Worm (Caenorhabditis elegans) whole organism, L1 larva: ENCODE data around the gene ZK1248.19.

Experiments
- C04F5.9 ChIP-seq: sonication (generic microtip); optimal IDR thresholded peaks from 2 replicates; lab custom pipeline; 2016; ENCODE audit warnings: missing genetic modification characterization, missing compliant biosample characterization
- C16A3.4 ChIP-seq: fragments of 150-350 bp; optimal IDR thresholded peaks from 2 replicates; lab custom pipeline; 2014; ENCODE audit warnings: missing biosample characterization, missing genetic modification characterization
- C34B4.2 ChIP-seq: sonication (generic microtip); optimal IDR thresholded peaks from 2 replicates; lab custom pipeline; 2017; ENCODE audit warnings: mild to moderate bottlenecking, missing genetic modification characterization, missing compliant biosample characterization
- Y116A8C.19 ChIP-seq: sonication (generic microtip); optimal IDR thresholded peaks from 2 replicates; lab custom pipeline; 2016; ENCODE audit warnings: missing compliant biosample characterization, missing genetic modification characterization, borderline replicate concordance
- alr-1 ChIP-seq: fragments of 200-800 bp; sonication (Bioruptor generic); optimal IDR thresholded peaks from 2 replicates; lab custom pipeline; 2018; ENCODE audit warnings: borderline replicate concordance, mild to moderate bottlenecking, missing genetic modification characterization, missing compliant biosample characterization
- aly-2 ChIP-seq: fragments of 150-350 bp; optimal IDR thresholded peaks from 2 replicates; lab custom pipeline; 2014; ENCODE audit warnings: missing biosample characterization, missing genetic modification characterization
- blmp-1 ChIP-seq: fragments of 150-350 bp; optimal IDR thresholded peaks from 2 replicates; lab custom pipeline; 2014; ENCODE audit warnings: missing biosample characterization, missing genetic modification characterization
- ceh-88 ChIP-seq: fragments of 200-800 bp; sonication (Bioruptor generic); IDR thresholded peaks from 2 replicates; pipeline ENCODE4 v1.3.6; 2022; ENCODE audit warnings: missing genetic modification characterization, missing compliant biosample characterization
- ceh-90 ChIP-seq: sonication (generic microtip); optimal IDR thresholded peaks from 2 replicates; lab custom pipeline; 2016; ENCODE audit warnings: missing genetic modification characterization, missing compliant biosample characterization
- efl-1 ChIP-seq, 4 experiments: fragments of 150-350 bp; optimal IDR thresholded peaks in 3 of 4; peaks in 1 of 4; 1 replicate in 1 of 4; 2 replicates in 3 of 4; lab custom pipeline; 2014; ENCODE audit warnings: missing biosample characterization in 2 of 4, missing genetic modification characterization in 2 of 4, missing genetic modification reagents in 2 of 4
- efl-3 ChIP-seq: fragments of 200-800 bp; sonication (Bioruptor generic); optimal IDR thresholded peaks from 2 replicates; lab custom pipeline; 2018; ENCODE audit warnings: mild to moderate bottlenecking, missing genetic modification characterization, missing compliant biosample characterization
- egl-13 ChIP-seq: sonication (generic microtip); optimal IDR thresholded peaks from 2 replicates; lab custom pipeline; 2016; ENCODE audit warnings: missing genotype, missing genetic modification reagents, missing genetic modification characterization, missing compliant biosample characterization
- egl-27 ChIP-seq, 2 experiments: fragments of 150-350 bp in 1 of 2; sonication (generic microtip); optimal IDR thresholded peaks; 3 replicates each; lab custom pipeline; 2017 to 2018; ENCODE audit warnings: missing biosample characterization in 2 of 2, missing genetic modification characterization in 2 of 2, missing genetic modification reagents in 2 of 2
- fkh-10 ChIP-seq: sonication (generic microtip); optimal IDR thresholded peaks from 2 replicates; lab custom pipeline; 2017; ENCODE audit warnings: missing biosample characterization, missing genetic modification reagents, missing genetic modification characterization
- fkh-4 ChIP-seq: sonication (generic microtip); optimal IDR thresholded peaks from 2 replicates; lab custom pipeline; 2016; ENCODE audit warnings: missing compliant biosample characterization, missing genetic modification characterization, borderline replicate concordance
- fkh-8 ChIP-seq: sonication (generic microtip); optimal IDR thresholded peaks from 2 replicates; lab custom pipeline; 2016; ENCODE audit warnings: mild to moderate bottlenecking, missing genetic modification characterization, missing compliant biosample characterization
- fos-1 ChIP-seq: fragments of 150-350 bp; optimal IDR thresholded peaks from 2 replicates; lab custom pipeline; 2014; ENCODE audit warnings: missing biosample characterization, missing genetic modification characterization
- grh-1 ChIP-seq: fragments of 200-800 bp; sonication (Bioruptor generic); IDR thresholded peaks from 2 replicates; pipeline ENCODE4 v1.3.6; 2022; ENCODE audit warnings: missing genetic modification reagents, missing genetic modification characterization, missing compliant biosample characterization
- hlh-17 ChIP-seq: fragments of 200-800 bp; sonication (Bioruptor generic); optimal IDR thresholded peaks from 2 replicates; lab custom pipeline; 2018; ENCODE audit warnings: missing genetic modification characterization, mild to moderate bottlenecking, missing compliant biosample characterization, moderate library complexity, borderline replicate concordance
- hlh-4 ChIP-seq: sonication (generic microtip); optimal IDR thresholded peaks from 2 replicates; lab custom pipeline; 2016; ENCODE audit warnings: mild to moderate bottlenecking, missing genetic modification characterization, missing compliant biosample characterization
- hpl-2 ChIP-seq: fragments of 150-350 bp; optimal IDR thresholded peaks from 2 replicates; lab custom pipeline; 2014; ENCODE audit warnings: missing biosample characterization, missing genetic modification reagents, missing genetic modification characterization
- irx-1 ChIP-seq: sonication (generic microtip); optimal IDR thresholded peaks from 2 replicates; lab custom pipeline; 2016; ENCODE audit warnings: missing genetic modification characterization, missing compliant biosample characterization
- isw-1 ChIP-seq: fragments of 200-800 bp; sonication (Bioruptor generic); IDR thresholded peaks from 2 replicates; pipeline ENCODE4 v1.3.6; 2022; ENCODE audit warnings: missing genetic modification characterization, missing compliant biosample characterization
- jun-1 ChIP-seq: fragments of 150-350 bp; optimal IDR thresholded peaks from 2 replicates; lab custom pipeline; 2014; ENCODE audit warnings: missing biosample characterization, missing genetic modification reagents, missing genetic modification characterization
- lin-14 ChIP-seq: fragments of 200-800 bp; sonication (Bioruptor generic); optimal IDR thresholded peaks from 2 replicates; lab custom pipeline; 2018; ENCODE audit warnings: mild to moderate bottlenecking, missing genetic modification characterization, moderate library complexity, missing compliant biosample characterization
- lin-15B ChIP-seq: fragments of 150-350 bp; sonication (generic microtip); optimal IDR thresholded peaks from 3 replicates; lab custom pipeline; 2014; ENCODE audit warnings: missing biosample characterization, missing genetic modification characterization
- lin-39 ChIP-seq: fragments of 150-350 bp; optimal IDR thresholded peaks from 2 replicates; lab custom pipeline; 2014; ENCODE audit warnings: missing biosample characterization, missing genetic modification reagents, missing genetic modification characterization
- lir-3 ChIP-seq: sonication (generic microtip); optimal IDR thresholded peaks from 2 replicates; lab custom pipeline; 2016; ENCODE audit warnings: mild to moderate bottlenecking, missing genetic modification characterization, moderate library complexity, missing compliant biosample characterization; ENCODE audit not compliant: poor library complexity
- lsy-2 ChIP-seq, 2 experiments: fragments of 150-350 bp; optimal IDR thresholded peaks; 2 replicates each; lab custom pipeline; 2014; ENCODE audit warnings: missing biosample characterization in 2 of 2, missing genetic modification characterization in 2 of 2
- mab-9 ChIP-seq: fragments of 200-800 bp; sonication (Bioruptor generic); IDR thresholded peaks from 2 replicates; pipeline ENCODE4 v1.3.6; 2022; ENCODE audit warnings: missing genetic modification reagents, missing genetic modification characterization, missing compliant biosample characterization
- mdl-1 ChIP-seq, 2 experiments: fragments of 150-350 bp; optimal IDR thresholded peaks; 2 replicates each; lab custom pipeline; 2014 to 2017; ENCODE audit warnings: missing biosample characterization in 2 of 2, missing genetic modification characterization in 2 of 2, inconsistent platforms in 1 of 2
- mep-1 ChIP-seq: fragments of 150-350 bp; optimal IDR thresholded peaks from 2 replicates; lab custom pipeline; 2014; ENCODE audit warnings: missing biosample characterization, missing genetic modification characterization
- nhr-19 ChIP-seq: fragments of 200-800 bp; sonication (Bioruptor generic); conservative IDR thresholded peaks from 2 replicates; pipeline ENCODE4 v1.3.6; 2022; ENCODE audit warnings: missing genetic modification characterization, missing compliant biosample characterization
- nhr-28 ChIP-seq: fragments of 150-350 bp; optimal IDR thresholded peaks from 2 replicates; lab custom pipeline; 2014; ENCODE audit warnings: missing biosample characterization, missing genetic modification characterization
- nhr-47 ChIP-seq: sonication (generic microtip); optimal IDR thresholded peaks from 2 replicates; lab custom pipeline; 2016; ENCODE audit warnings: mild to moderate bottlenecking, missing genetic modification characterization, moderate library complexity, missing compliant biosample characterization
- nhr-71 ChIP-seq: sonication (generic microtip); optimal IDR thresholded peaks from 2 replicates; lab custom pipeline; 2016; ENCODE audit warnings: mild to moderate bottlenecking, missing genetic modification characterization, moderate library complexity, missing compliant biosample characterization
- nhr-76 ChIP-seq: sonication (generic microtip); optimal IDR thresholded peaks from 2 replicates; lab custom pipeline; 2017; ENCODE audit warnings: missing biosample characterization, missing genetic modification characterization
- nhr-84 ChIP-seq: sonication (generic microtip); optimal IDR thresholded peaks from 2 replicates; lab custom pipeline; 2017; ENCODE audit warnings: missing biosample characterization, missing genetic modification characterization
- nhr-90 ChIP-seq: sonication (generic microtip); optimal IDR thresholded peaks from 2 replicates; lab custom pipeline; 2016; ENCODE audit warnings: mild to moderate bottlenecking, missing genetic modification characterization, missing compliant biosample characterization; ENCODE audit not compliant: poor library complexity
- pax-3 ChIP-seq: fragments of 200-800 bp; sonication (Bioruptor generic); optimal IDR thresholded peaks from 2 replicates; lab custom pipeline; 2018; ENCODE audit warnings: mild to moderate bottlenecking, missing genetic modification characterization, moderate library complexity, missing compliant biosample characterization
- pqm-1 ChIP-seq: sonication (generic microtip); optimal IDR thresholded peaks from 3 replicates; lab custom pipeline; 2017; ENCODE audit warnings: missing biosample characterization, missing genetic modification characterization
- rnt-1 ChIP-seq: sonication (generic microtip); optimal IDR thresholded peaks from 2 replicates; lab custom pipeline; 2016; ENCODE audit warnings: mild to moderate bottlenecking, missing genetic modification characterization, moderate library complexity, missing compliant biosample characterization
- skn-1 ChIP-seq: fragments of 150-350 bp; optimal IDR thresholded peaks from 2 replicates; lab custom pipeline; 2014; ENCODE audit warnings: missing biosample characterization, missing genetic modification characterization
- snpc-4 ChIP-seq: fragments of 150-350 bp; optimal IDR thresholded peaks from 2 replicates; lab custom pipeline; 2014; ENCODE audit warnings: missing biosample characterization, missing genetic modification characterization
- snu-23 ChIP-seq: sonication (generic microtip); optimal IDR thresholded peaks from 2 replicates; lab custom pipeline; 2016; ENCODE audit warnings: missing genetic modification characterization, missing compliant biosample characterization
- sox-4 ChIP-seq: sonication (generic microtip); optimal IDR thresholded peaks from 2 replicates; lab custom pipeline; 2016; ENCODE audit warnings: missing genetic modification characterization, missing compliant biosample characterization
- sptf-1 ChIP-seq: fragments of 150-350 bp; optimal IDR thresholded peaks from 2 replicates; lab custom pipeline; 2014; ENCODE audit warnings: missing biosample characterization, missing genetic modification characterization
- tbx-2 ChIP-seq: sonication (generic microtip); optimal IDR thresholded peaks from 2 replicates; lab custom pipeline; 2016; ENCODE audit warnings: missing genetic modification characterization, missing compliant biosample characterization
- tlp-1 ChIP-seq: fragments of 150-350 bp; optimal IDR thresholded peaks from 2 replicates; lab custom pipeline; 2014; ENCODE audit warnings: missing biosample characterization, missing genetic modification characterization
- xbp-1 ChIP-seq: sonication (generic microtip); optimal IDR thresholded peaks from 2 replicates; lab custom pipeline; 2016; ENCODE audit warnings: missing genetic modification characterization, missing compliant biosample characterization
- zip-4 ChIP-seq: fragments of 200-800 bp; sonication (Bioruptor generic); optimal IDR thresholded peaks from 2 replicates; lab custom pipeline; 2018; ENCODE audit warnings: mild to moderate bottlenecking, missing genetic modification characterization, moderate library complexity, missing compliant biosample characterization
- ztf-4 ChIP-seq: fragments of 150-350 bp; optimal IDR thresholded peaks from 2 replicates; lab custom pipeline; 2014; ENCODE audit warnings: missing biosample characterization, missing genetic modification characterization

ZK1248.19 gene

DNA sequence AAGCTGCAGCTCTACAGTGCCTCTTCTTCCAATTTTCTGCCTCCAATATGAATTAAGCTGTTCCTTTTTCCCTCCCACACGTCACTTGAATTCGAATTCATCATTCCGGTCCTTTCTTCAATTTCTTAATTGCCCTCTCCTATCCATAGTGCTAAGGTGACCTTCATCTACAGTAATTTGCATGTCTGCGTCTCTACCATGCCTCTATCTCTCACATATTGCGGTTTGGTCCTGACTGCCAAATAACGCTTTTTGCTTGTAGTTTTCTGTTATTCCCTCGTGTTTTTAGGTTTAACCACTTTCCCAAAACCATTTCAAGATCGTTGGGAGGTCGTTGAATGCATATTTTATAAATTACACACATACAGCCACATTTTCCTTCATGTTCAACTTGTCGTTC, 41.5 kb upstream of the ZK1248.19 start (continued):
- no peak for TF ChIP-seq fkh-8
- peak; percentile 63 for TF ChIP-seq lin-14
- TF ChIP-seq aly-2 (tag; lab: Kevin White, UChicago) = no peak
- TF ChIP-seq hpl-2 (GFP tag; lab: Kevin White, UChicago) = no peak
- no peak for TF ChIP-seq Y116A8C.19 (tag; lab: Kevin White, UChicago)
- no peak for TF ChIP-seq sptf-1 (tag; lab: Kevin White, UChicago)
- TF ChIP-seq C34B4.2 (tag; lab: Kevin White, UChicago) = no peak
- TF ChIP-seq xbp-1 = no peak
- no peak for TF ChIP-seq ceh-88 (GFP tag; lab: Robert Waterston, UW)
- TF ChIP-seq nhr-84 (tag; lab: Kevin White, UChicago) = no peak
- TF ChIP-seq lin-15B (tag; lab: Kevin White, UChicago) = no peak
- TF ChIP-seq nhr-90 = no peak
- no peak for TF ChIP-seq pqm-1
- TF ChIP-seq fos-1 = no peak
- peak; percentile 21 for TF ChIP-seq rnt-1 (tag; lab: Kevin White, UChicago)
- TF ChIP-seq nhr-47 (tag; lab: Kevin White, UChicago) = no peak
- TF ChIP-seq fkh-4 (tag; lab: Kevin White, UChicago) = no peak
- TF ChIP-seq snpc-4 (tag; lab: Kevin White, UChicago) = no peak
- TF ChIP-seq hlh-4 = no peak
- TF ChIP-seq grh-1 (GFP tag; lab: Robert Waterston, UW) = peak; percentile 55; the same call in 1 of the 2 replicates
- TF ChIP-seq nhr-19 (GFP tag; lab: Robert Waterston, UW) = 0 out of 2 replicates have a peak, but pooled peaks have one; percentile 5
- no peak for TF ChIP-seq C16A3.4
- peak; percentile 8 for TF ChIP-seq nhr-71 (tag; lab: Kevin White, UChicago)
- TF ChIP-seq efl-3 = no peak
- TF ChIP-seq mep-1 (tag; lab: Kevin White, UChicago) = peak; percentile 51
- no peak for TF ChIP-seq lin-39 (tag; lab: Kevin White, UChicago)
- TF ChIP-seq fkh-10 (GFP tag; lab: Kevin White, UChicago) = no peak
- TF ChIP-seq mdl-1 (tag; optimal IDR thresholded peaks at IDR 0.05; lab: Kevin White, UChicago) = no peak
- TF ChIP-seq sox-4 = no peak
- TF ChIP-seq isw-1 (GFP tag; lab: Robert Waterston, UW) = no peak
- no peak for TF ChIP-seq nhr-28 (tag; lab: Kevin White, UChicago)
- peak; percentile 63 for TF ChIP-seq blmp-1 (tag; lab: Kevin White, UChicago)
- peak; percentile 32 for TF ChIP-seq snu-23 (GFP tag; lab: Kevin White, UChicago)
- no peak for TF ChIP-seq ztf-4 (tag; lab: Kevin White, UChicago)
- TF ChIP-seq efl-1 (optimal IDR thresholded peaks at IDR 0.05; lab: Kevin White, UChicago) = peak in 1 of 2 experiments; percentile 2
- peak in 1 of 2 experiments; percentile 33 for TF ChIP-seq efl-1 (GFP tag; optimal IDR thresholded peaks at IDR 0.05 in 1 of 2; lab: Kevin White, UChicago)
- no peak for TF ChIP-seq alr-1 (tag; lab: Kevin White, UChicago)
- no peak for TF ChIP-seq irx-1 (tag; lab: Kevin White, UChicago)
- TF ChIP-seq hlh-17 (GFP tag; lab: Kevin White, UChicago) = no peak
- TF ChIP-seq lsy-2 (tag; optimal IDR thresholded peaks at IDR 0.05; lab: Kevin White, UChicago) = peak; percentile 4 to 31
- no peak for TF ChIP-seq zip-4 (GFP tag; lab: Kevin White, UChicago)
- TF ChIP-seq skn-1 (tag; lab: Kevin White, UChicago) = no peak
- TF ChIP-seq jun-1 = no peak
- TF ChIP-seq egl-27 (tag; optimal IDR thresholded peaks at IDR 0.05; lab: Kevin White, UChicago) = no peak
- no peak for TF ChIP-seq tlp-1 (tag; lab: Kevin White, UChicago)
- no peak for TF ChIP-seq lir-3 (tag; lab: Kevin White, UChicago)
- TF ChIP-seq C04F5.9 (tag; lab: Kevin White, UChicago) = no peak
- no peak for TF ChIP-seq pax-3 (tag; lab: Kevin White, UChicago)
- TF ChIP-seq mab-9 = no peak
- TF ChIP-seq ceh-90 (tag; lab: Kevin White, UChicago) = no peak
- no peak for TF ChIP-seq tbx-2 (tag; lab: Kevin White, UChicago)
- TF ChIP-seq egl-13 = no peak
- no peak for TF ChIP-seq nhr-76
